Worm (Caenorhabditis elegans) whole organism, L4 larva: ENCODE results near the gene lin-5.

Experiments
- Y48G9A.11 ChIP-seq: fragments of 200-800 bp; sonication (Bioruptor generic); IDR thresholded peaks from 2 replicates; pipeline ENCODE4 v1.3.6; 2022; ENCODE audit warnings: missing genetic modification reagents, missing genetic modification characterization, missing compliant biosample characterization
- ama-1 ChIP-seq: fragments of 150-350 bp; optimal IDR thresholded peaks from 2 replicates; lab custom pipeline; 2014; ENCODE audit warnings: inconsistent platforms, mixed read lengths
- ceh-44 ChIP-seq: fragments of 200-800 bp; sonication (Bioruptor generic); IDR thresholded peaks from 2 replicates; pipeline ENCODE4 v1.3.6; 2022; ENCODE audit warnings: missing genetic modification reagents, missing genetic modification characterization, missing compliant biosample characterization
- ceh-82 ChIP-seq: sonication (generic microtip); optimal IDR thresholded peaks from 2 replicates; lab custom pipeline; 2017; ENCODE audit warnings: missing biosample characterization, missing genetic modification characterization
- nhr-11 ChIP-seq: fragments of 150-350 bp; optimal IDR thresholded peaks from 2 replicates; lab custom pipeline; 2014; ENCODE audit warnings: missing biosample characterization, missing genetic modification characterization
- saeg-2 ChIP-seq: fragments of 200-800 bp; sonication (Bioruptor generic); IDR thresholded peaks from 2 replicates; pipeline ENCODE4 v1.3.6; 2022; ENCODE audit warnings: missing genetic modification reagents, missing genetic modification characterization, missing compliant biosample characterization
- skn-1 ChIP-seq: fragments of 150-350 bp; optimal IDR thresholded peaks from 2 replicates; lab custom pipeline; 2014; ENCODE audit warnings: missing biosample characterization, missing genetic modification characterization
- unc-62 ChIP-seq, 3 experiments: fragments of 150-350 bp in 1 of 3; sonication (generic microtip); optimal IDR thresholded peaks in 2 of 3; peaks in 1 of 3; 1 replicate in 1 of 3; 2 replicates in 2 of 3; lab custom pipeline; 2014 to 2017; ENCODE audit warnings: missing biosample characterization in 3 of 3, missing genetic modification characterization in 3 of 3, missing genetic modification reagents in 3 of 3, missing genotype in 1 of 3
- zip-11 ChIP-seq: fragments of 200-800 bp; sonication (Bioruptor generic); IDR thresholded peaks from 2 replicates; pipeline ENCODE4 v1.3.6; 2022; ENCODE audit warnings: missing genetic modification characterization, missing compliant biosample characterization
- ztf-11 ChIP-seq: fragments of 150-350 bp; optimal IDR thresholded peaks from 2 replicates; lab custom pipeline; 2014; ENCODE audit warnings: missing biosample characterization, missing genetic modification characterization

ce11 chrII:7814915-7815314 is 45.5 kb upstream of the lin-5 start:
- no peak for TF ChIP-seq ceh-44
- no peak for TF ChIP-seq ama-1 (lab: Kevin White, UChicago)
- TF ChIP-seq Y48G9A.11 (GFP tag; lab: Robert Waterston, UW) = no peak
- TF ChIP-seq unc-62 (GFP tag; optimal IDR thresholded peaks at IDR 0.05 in 1 of 2; lab: Kevin White, UChicago) = peak; percentile 8 to 73
- TF ChIP-seq unc-62 (tag; optimal IDR thresholded peaks at IDR 0.05; lab: Kevin White, UChicago) = no peak
- no peak for TF ChIP-seq nhr-11 (tag; lab: Kevin White, UChicago)
- TF ChIP-seq zip-11 = no peak
- TF ChIP-seq skn-1 = no peak
- TF ChIP-seq ceh-82 = no peak
- no peak for TF ChIP-seq ztf-11
- no peak for TF ChIP-seq saeg-2
